Fruit fly (Drosophila melanogaster) whole organism, embryonic: ENCODE results near the gene CG32706.

ENCODE experiments used
- Aef1 ChIP-seq: fragments of 200-800 bp; sonication (Bioruptor generic); IDR thresholded peaks from 3 replicates; pipeline ENCODE4 v1.3.6; 2022; ENCODE audit warnings: missing biosample characterization, missing genetic modification characterization
- Atf-2 ChIP-seq: fragments of 200-800 bp; sonication (Bioruptor generic); optimal IDR thresholded peaks from 2 replicates; lab custom pipeline; 2016; ENCODE audit warnings: missing biosample characterization, missing genetic modification characterization
- CG1024 ChIP-seq: fragments of 200-800 bp; sonication (Bioruptor generic); IDR thresholded peaks from 2 replicates; pipeline ENCODE4 v1.3.6; 2022; ENCODE audit warnings: missing biosample characterization, missing genetic modification characterization
- CG10274 ChIP-seq: fragments of 200-800 bp; sonication (Bioruptor generic); optimal IDR thresholded peaks from 3 replicates; lab custom pipeline; 2017; ENCODE audit warnings: missing biosample characterization, mild to moderate bottlenecking, missing genetic modification characterization
- CG12299 ChIP-seq: fragments of 200-800 bp; sonication (Bioruptor generic); optimal IDR thresholded peaks from 2 replicates; lab custom pipeline; 2018; ENCODE audit warnings: missing biosample characterization, mild to moderate bottlenecking, missing genetic modification characterization
- CG13624 ChIP-seq: fragments of 200-800 bp; sonication (Bioruptor generic); optimal IDR thresholded peaks from 2 replicates; lab custom pipeline; 2016; ENCODE audit warnings: missing biosample characterization, missing genetic modification characterization
- CG14050 ChIP-seq: fragments of 200-800 bp; sonication (Bioruptor generic); IDR thresholded peaks from 3 replicates; pipeline ENCODE4 v1.3.6; 2022; ENCODE audit warnings: missing biosample characterization, missing genetic modification characterization
- CG15269 ChIP-seq: fragments of 200-800 bp; sonication (Bioruptor generic); optimal IDR thresholded peaks from 2 replicates; lab custom pipeline; 2018; ENCODE audit warnings: missing biosample characterization, mild to moderate bottlenecking, missing genetic modification characterization, moderate library complexity
- CG17361 ChIP-seq: fragments of 200-800 bp; sonication (Bioruptor generic); IDR thresholded peaks from 3 replicates; pipeline ENCODE4 v1.3.6; 2022; ENCODE audit warnings: missing biosample characterization, missing genetic modification characterization
- CG17912 ChIP-seq: fragments of 200-800 bp; sonication (Bioruptor generic); optimal IDR thresholded peaks from 2 replicates; lab custom pipeline; 2018; ENCODE audit warnings: missing biosample characterization, mild to moderate bottlenecking, missing genetic modification characterization
- CG18262 ChIP-seq: fragments of 200-800 bp; optimal IDR thresholded peaks from 3 replicates; lab custom pipeline; 2019; ENCODE audit warnings: missing biosample characterization, mild to moderate bottlenecking, missing genetic modification characterization, moderate library complexity
- CG2120 ChIP-seq: fragments of 200-800 bp; sonication (Bioruptor generic); optimal IDR thresholded peaks from 3 replicates; lab custom pipeline; 2016; ENCODE audit warnings: missing biosample characterization, missing genetic modification characterization
- CG2678 ChIP-seq: fragments of 200-800 bp; sonication (Bioruptor generic); optimal IDR thresholded peaks from 3 replicates; lab custom pipeline; 2019; ENCODE audit warnings: missing biosample characterization, mild to moderate bottlenecking, missing genetic modification characterization, moderate library complexity
- CG3838 ChIP-seq: fragments of 200-800 bp; sonication (Bioruptor generic); optimal IDR thresholded peaks from 3 replicates; lab custom pipeline; 2016; ENCODE audit warnings: missing biosample characterization, missing genetic modification characterization
- CG7745 ChIP-seq: fragments of 200-800 bp; sonication (Bioruptor generic); optimal IDR thresholded peaks from 2 replicates; lab custom pipeline; 2018; ENCODE audit warnings: missing biosample characterization, mild to moderate bottlenecking, missing genetic modification characterization, moderate library complexity
- CG9609 ChIP-seq: fragments of 200-800 bp; sonication (Bioruptor generic); optimal IDR thresholded peaks from 3 replicates; lab custom pipeline; 2016; ENCODE audit warnings: missing biosample characterization, missing genetic modification characterization
- Camta ChIP-seq: fragments of 200-800 bp; sonication (Bioruptor generic); optimal IDR thresholded peaks from 2 replicates; lab custom pipeline; 2016; ENCODE audit warnings: missing biosample characterization, missing genetic modification characterization
- Dad ChIP-seq: fragments of 200-800 bp; sonication (Bioruptor generic); optimal IDR thresholded peaks from 3 replicates; lab custom pipeline; 2016; ENCODE audit warnings: missing biosample characterization, missing genetic modification characterization
- Doc2 ChIP-seq: fragments of 200-800 bp; sonication (Bioruptor generic); IDR thresholded peaks from 2 replicates; pipeline ENCODE4 v1.3.6; 2022; ENCODE audit warnings: missing biosample characterization, missing genetic modification characterization
- Fer3 ChIP-seq: fragments of 200-800 bp; sonication (Bioruptor generic); optimal IDR thresholded peaks from 2 replicates; lab custom pipeline; 2018; ENCODE audit warnings: missing biosample characterization, mild to moderate bottlenecking, missing genetic modification characterization, moderate library complexity
- HHEX ChIP-seq: fragments of 200-800 bp; sonication (Bioruptor generic); optimal IDR thresholded peaks from 3 replicates; lab custom pipeline; 2017; ENCODE audit warnings: missing biosample characterization, mild to moderate bottlenecking, missing genetic modification characterization, missing genetic modification reagents
- Kr ChIP-seq: fragments of 200-800 bp; sonication (Bioruptor generic); optimal IDR thresholded peaks from 2 replicates; lab custom pipeline; 2017; ENCODE audit warnings: missing biosample characterization, mild to moderate bottlenecking, missing genetic modification characterization
- Oli ChIP-seq: fragments of 200-800 bp; sonication (Bioruptor generic); optimal IDR thresholded peaks from 2 replicates; lab custom pipeline; 2018; ENCODE audit warnings: missing biosample characterization, mild to moderate bottlenecking, missing genetic modification characterization, moderate library complexity
- PHDP ChIP-seq: fragments of 200-800 bp; sonication (Bioruptor generic); optimal IDR thresholded peaks from 3 replicates; lab custom pipeline; 2018; ENCODE audit warnings: missing biosample characterization, mild to moderate bottlenecking, missing genetic modification characterization, moderate library complexity
- Pdp1 ChIP-seq, 2 experiments: fragments of 200-800 bp; sonication (Bioruptor generic); optimal IDR thresholded peaks; 3 replicates each; lab custom pipeline; 2016; ENCODE audit warnings: missing biosample characterization in 2 of 2, missing genetic modification characterization in 2 of 2, mild to moderate bottlenecking in 1 of 2, moderate library complexity in 1 of 2
- Six4 ChIP-seq: fragments of 200-800 bp; sonication (Bioruptor generic); optimal IDR thresholded peaks from 2 replicates; lab custom pipeline; 2016; ENCODE audit warnings: missing biosample characterization, missing genetic modification characterization
- Tbp ChIP-seq: fragments of >200 bp; optimal IDR thresholded peaks from 2 replicates; lab custom pipeline; 2018; ENCODE audit warnings: missing biosample characterization, missing genetic modification characterization
- Xrp1 ChIP-seq: fragments of 200-800 bp; sonication (Bioruptor generic); IDR thresholded peaks from 2 replicates; pipeline ENCODE4 v1.3.6; 2022; ENCODE audit warnings: missing biosample characterization, missing genetic modification characterization
- ash1 ChIP-seq: fragments of 200-800 bp; sonication (Bioruptor generic); optimal IDR thresholded peaks from 2 replicates; lab custom pipeline; 2018; ENCODE audit warnings: missing biosample characterization, mild to moderate bottlenecking, missing genetic modification characterization
- bcd ChIP-seq: fragments of 200-800 bp; sonication (Bioruptor generic); optimal IDR thresholded peaks from 2 replicates; lab custom pipeline; 2017; ENCODE audit warnings: missing biosample characterization, mild to moderate bottlenecking, missing genetic modification characterization
- dysf ChIP-seq: fragments of 200-800 bp; sonication (Bioruptor generic); IDR thresholded peaks from 3 replicates; pipeline ENCODE4 v1.3.6; 2022; ENCODE audit warnings: missing biosample characterization, missing genetic modification characterization
- fd96Cb ChIP-seq: fragments of 200-800 bp; sonication (Bioruptor generic); optimal IDR thresholded peaks from 2 replicates; lab custom pipeline; 2018; ENCODE audit warnings: missing biosample characterization, mild to moderate bottlenecking, missing genetic modification characterization, moderate library complexity
- gce ChIP-seq: fragments of 200-800 bp; sonication (Bioruptor generic); IDR thresholded peaks from 3 replicates; pipeline ENCODE4 v1.3.6; 2022; ENCODE audit warnings: missing biosample characterization, missing genetic modification characterization
- gro ChIP-seq: fragments of 200-800 bp; sonication (Bioruptor generic); optimal IDR thresholded peaks from 2 replicates; lab custom pipeline; 2016; ENCODE audit warnings: missing biosample characterization, missing genetic modification characterization
- gsb-n ChIP-seq: fragments of 200-800 bp; sonication (Bioruptor generic); optimal IDR thresholded peaks from 3 replicates; lab custom pipeline; 2018; ENCODE audit warnings: missing biosample characterization, mild to moderate bottlenecking, missing genetic modification characterization
- insv ChIP-seq, 2 experiments: fragments of 200-800 bp; sonication (Bioruptor generic); optimal IDR thresholded peaks; 3 replicates each; lab custom pipeline; 2016 to 2018; ENCODE audit warnings: missing biosample characterization in 2 of 2, missing genetic modification characterization in 2 of 2
- nerfin-1 ChIP-seq: fragments of 200-800 bp; sonication (Bioruptor generic); optimal IDR thresholded peaks from 3 replicates; lab custom pipeline; 2019; ENCODE audit warnings: missing biosample characterization, mild to moderate bottlenecking, missing genetic modification characterization, moderate library complexity
- p53 ChIP-seq: fragments of 200-800 bp; sonication (Bioruptor generic); optimal IDR thresholded peaks from 2 replicates; lab custom pipeline; 2016; ENCODE audit warnings: missing biosample characterization, missing genetic modification characterization
- repo ChIP-seq: fragments of 200-800 bp; sonication (Bioruptor generic); optimal IDR thresholded peaks from 2 replicates; lab custom pipeline; 2016; ENCODE audit warnings: missing biosample characterization, missing genetic modification characterization
- sob ChIP-seq: fragments of 200-800 bp; sonication (Bioruptor generic); IDR thresholded peaks from 2 replicates; pipeline ENCODE4 v1.3.6; 2022; ENCODE audit warnings: missing biosample characterization, missing genetic modification characterization
- trem ChIP-seq: fragments of 200-800 bp; optimal IDR thresholded peaks from 3 replicates; lab custom pipeline; 2019; ENCODE audit warnings: missing biosample characterization, mild to moderate bottlenecking, missing genetic modification characterization, moderate library complexity
- unpg ChIP-seq: fragments of 200-800 bp; sonication (Bioruptor generic); optimal IDR thresholded peaks from 3 replicates; lab custom pipeline; 2018; ENCODE audit warnings: missing biosample characterization, mild to moderate bottlenecking, missing genetic modification characterization, moderate library complexity
- vfl ChIP-seq: fragments of 200-800 bp; sonication (Bioruptor generic); optimal IDR thresholded peaks from 2 replicates; lab custom pipeline; 2016; ENCODE audit warnings: missing biosample characterization, missing genetic modification characterization
- vvl ChIP-seq: fragments of 200-800 bp; sonication (Bioruptor generic); IDR thresholded peaks from 2 replicates; pipeline ENCODE4 v1.3.6; 2022; ENCODE audit warnings: missing biosample characterization, missing genetic modification characterization

CG32706 gene

DNA sequence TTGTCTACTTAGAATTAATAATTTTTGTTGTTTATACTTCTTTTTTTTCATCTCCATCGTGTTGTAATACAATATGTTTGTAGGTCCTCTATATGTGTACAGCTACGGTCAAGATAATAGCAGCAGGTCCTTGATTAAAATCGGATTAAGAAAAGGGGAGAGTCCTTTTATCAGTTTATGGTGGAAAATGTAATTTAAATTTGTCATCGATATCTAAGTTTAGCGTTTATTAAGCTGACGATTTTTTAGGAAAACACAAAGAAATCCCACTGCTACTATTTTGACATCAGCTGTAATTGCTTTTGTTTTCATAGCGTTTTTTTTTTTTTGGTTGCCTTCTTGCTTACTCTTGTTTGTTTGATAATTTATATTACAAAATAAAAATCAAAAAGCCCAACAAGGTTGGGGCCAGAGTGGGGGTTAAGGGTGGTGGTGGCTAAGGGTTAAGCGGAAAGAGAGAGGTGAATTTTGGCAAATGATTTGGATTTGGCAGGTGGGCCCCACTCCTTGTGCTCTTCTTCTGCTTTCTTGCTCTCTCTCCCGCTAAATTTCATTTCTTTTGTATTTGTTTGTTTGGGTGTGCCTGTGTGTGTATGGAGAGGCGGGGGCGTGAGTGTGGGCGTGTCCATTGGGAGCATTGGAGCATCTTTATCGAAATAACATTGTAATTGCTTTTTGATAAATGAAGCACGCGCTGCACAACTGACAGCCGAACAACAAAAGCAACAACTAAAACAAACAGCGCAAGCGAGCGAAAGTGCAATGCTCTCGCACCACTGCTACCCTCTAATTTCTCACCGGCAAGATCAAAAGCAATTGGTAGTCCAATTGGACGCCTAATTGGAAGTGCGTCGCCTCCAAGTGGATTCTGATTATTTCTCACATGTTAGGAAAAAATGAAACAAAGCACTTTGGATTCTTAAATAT, 34.2 kb downstream of the CG32706 start (continued):
- peak; percentile 16; the same call in 1 of the 3 replicates for TF ChIP-seq Aef1 (GFP tag; lab: Robert Waterston, UW)
- no peak for TF ChIP-seq CG14050 (GFP tag; lab: Robert Waterston, UW)
- peak; percentile 39; the same call in 1 of the 2 replicates for TF ChIP-seq CG1024
- peak; percentile 24 to 37 for TF ChIP-seq Pdp1 (GFP tag; optimal IDR thresholded peaks at IDR 0.05; lab: Kevin White, UChicago)
- TF ChIP-seq Kr (GFP tag; lab: Kevin White, UChicago): no peak
- peak; percentile 67 for TF ChIP-seq CG2678
- TF ChIP-seq CG17912 (GFP tag; lab: Kevin White, UChicago): no peak
- no peak for TF ChIP-seq CG12299 (tag; lab: Kevin White, UChicago)
- peak; percentile 68 for TF ChIP-seq CG2120 (GFP tag; lab: Kevin White, UChicago)
- TF ChIP-seq CG3838 (GFP tag; lab: Kevin White, UChicago): no peak
- TF ChIP-seq Camta (GFP tag; lab: Kevin White, UChicago): peak; percentile 12
- no peak for TF ChIP-seq p53
- peak; percentile 17 for TF ChIP-seq Atf-2
- peak; percentile 7 for TF ChIP-seq vfl (GFP tag; lab: Kevin White, UChicago)
- TF ChIP-seq Six4 (GFP tag; lab: Kevin White, UChicago): peak; percentile 32
- no peak for TF ChIP-seq Dad (GFP tag; lab: Kevin White, UChicago)
- TF ChIP-seq Xrp1 (GFP tag; lab: Robert Waterston, UW): peak; percentile 48; the same call in 1 of the 2 replicates
- peak; percentile 63 for TF ChIP-seq PHDP (tag; lab: Kevin White, UChicago)
- peak; percentile 13 for TF ChIP-seq CG10274 (GFP tag; lab: Kevin White, UChicago)
- TF ChIP-seq CG13624 (GFP tag; lab: Kevin White, UChicago): peak; percentile 14
- no peak for TF ChIP-seq CG9609 (GFP tag; lab: Kevin White, UChicago)
- TF ChIP-seq trem (tag; lab: Kevin White, UChicago): peak; percentile 1
- TF ChIP-seq Fer3 (tag; lab: Kevin White, UChicago): peak; percentile 50
- peak; percentile 45 for TF ChIP-seq HHEX
- peak; percentile 55 for TF ChIP-seq vvl
- peak; percentile 52 for TF ChIP-seq unpg
- no peak for TF ChIP-seq gce (GFP tag; lab: Robert Waterston, UW)
- TF ChIP-seq fd96Cb: peak; percentile 49
- TF ChIP-seq sob: peak; percentile 19; the same call in 1 of the 2 replicates
- peak; percentile 54 to 94 for TF ChIP-seq insv (GFP tag; optimal IDR thresholded peaks at IDR 0.05; lab: Kevin White, UChicago)
- no peak for TF ChIP-seq repo
- TF ChIP-seq Tbp: no peak
- peak; percentile 7 for TF ChIP-seq gro (GFP tag; lab: Kevin White, UChicago)
- no peak for TF ChIP-seq ash1 (GFP tag; lab: Kevin White, UChicago)
- TF ChIP-seq CG7745: no peak
- TF ChIP-seq CG17361 (GFP tag; lab: Robert Waterston, UW): peak; percentile 23; the same call in 1 of the 3 replicates
- TF ChIP-seq gsb-n (tag; lab: Kevin White, UChicago): no peak
- TF ChIP-seq Oli (tag; lab: Kevin White, UChicago): peak; percentile 53
- TF ChIP-seq dysf (GFP tag; lab: Robert Waterston, UW): peak; percentile 61; the same call in 2 of the 3 replicates
- TF ChIP-seq nerfin-1 (tag; lab: Kevin White, UChicago): peak; percentile 6
- TF ChIP-seq bcd (GFP tag; lab: Kevin White, UChicago): peak; percentile 29
- peak; percentile 58 for TF ChIP-seq CG15269 (tag; lab: Kevin White, UChicago)
- TF ChIP-seq CG18262 (tag; lab: Kevin White, UChicago): peak; percentile 62
- no peak for TF ChIP-seq Doc2 (GFP tag; lab: Robert Waterston, UW)
